Worm (Caenorhabditis elegans) whole organism, young adult: ENCODE results near the gene tag-65.

Experiments used
- F23B12.7 ChIP-seq: sonication (generic microtip); optimal IDR thresholded peaks from 2 replicates; lab custom pipeline; 2017; ENCODE audit warnings: missing genetic modification characterization, mild to moderate bottlenecking, missing compliant biosample characterization, antibody characterized with exemption, moderate library complexity; ENCODE audit not compliant: insufficient read depth
- F33H1.4 ChIP-seq: fragments of 200-800 bp; sonication (Bioruptor generic); IDR thresholded peaks from 2 replicates; pipeline ENCODE4 v1.3.6; 2022; ENCODE audit warnings: missing genetic modification reagents, missing genetic modification characterization, missing compliant biosample characterization
- ama-1 ChIP-seq, 3 experiments: fragments of 150-350 bp in 1 of 3; sonication (generic microtip) in 2 of 3; optimal IDR thresholded peaks; 2 replicates each; lab custom pipeline; 2014 to 2018; ENCODE audit warnings: missing biosample characterization in 2 of 3, missing genetic modification characterization in 2 of 3, missing genetic modification reagents in 2 of 3
- attf-6 ChIP-seq: fragments of 200-800 bp; sonication (Bioruptor generic); IDR thresholded peaks from 2 replicates; pipeline ENCODE4 v1.3.6; 2022; ENCODE audit warnings: missing genetic modification reagents, missing genetic modification characterization, missing compliant biosample characterization
- cebp-2 ChIP-seq: fragments of 200-800 bp; sonication (Bioruptor generic); IDR thresholded peaks from 2 replicates; pipeline ENCODE4 v1.3.6; 2022; ENCODE audit warnings: missing genetic modification characterization, missing compliant biosample characterization
- ceh-27 ChIP-seq: fragments of 200-800 bp; sonication (Bioruptor generic); optimal IDR thresholded peaks from 2 replicates; lab custom pipeline; 2018; ENCODE audit warnings: mild to moderate bottlenecking, missing genetic modification characterization, moderate library complexity, missing compliant biosample characterization
- hsf-1 ChIP-seq: fragments of 200-800 bp; sonication (Bioruptor generic); IDR thresholded peaks from 2 replicates; pipeline ENCODE4 v1.3.6; 2022; ENCODE audit warnings: missing genetic modification reagents, missing genetic modification characterization, missing compliant biosample characterization
- lin-26 ChIP-seq: fragments of 200-800 bp; sonication (Bioruptor generic); IDR thresholded peaks from 2 replicates; pipeline ENCODE4 v1.3.6; 2022; ENCODE audit warnings: missing genetic modification reagents, missing genetic modification characterization, missing compliant biosample characterization
- lin-40 ChIP-seq: sonication (generic microtip); optimal IDR thresholded peaks from 2 replicates; lab custom pipeline; 2016; ENCODE audit warnings: missing genetic modification characterization, mild to moderate bottlenecking, missing compliant biosample characterization, missing genotype, missing genetic modification reagents
- lsy-27 ChIP-seq: sonication (generic microtip); optimal IDR thresholded peaks from 2 replicates; lab custom pipeline; 2017; ENCODE audit warnings: missing genetic modification characterization, mild to moderate bottlenecking, missing compliant biosample characterization, antibody characterized with exemption, missing genotype, borderline replicate concordance; ENCODE audit not compliant: insufficient read depth
- somi-1 ChIP-seq: fragments of 200-800 bp; sonication (Bioruptor generic); optimal IDR thresholded peaks from 2 replicates; lab custom pipeline; 2018; ENCODE audit warnings: mild to moderate bottlenecking, missing genetic modification characterization, missing compliant biosample characterization

- TF ChIP-seq F33H1.4 (GFP tag; lab: Robert Waterston, UW) (no peak), attf-6 (no peak), lin-40 (tag; lab: Kevin White, UChicago) (no peak), ceh-27 (GFP tag; lab: Kevin White, UChicago) (no peak), F23B12.7 (tag; lab: Kevin White, UChicago) (no peak), lin-26 (GFP tag; lab: Robert Waterston, UW) (no peak), ama-1 (optimal IDR thresholded peaks at IDR 0.05; lab: Kevin White, UChicago) (no peak), ama-1 (GFP tag; optimal IDR thresholded peaks at IDR 0.05; lab: Kevin White, UChicago) (no peak), lsy-27 (no peak), somi-1 (GFP tag; lab: Kevin White, UChicago) (no peak), cebp-2 (GFP tag; lab: Robert Waterston, UW) (no peak), hsf-1 (GFP tag; lab: Robert Waterston, UW) (no peak)
Observed at ce11 chrV:13636411-13636810, 42.0 kb downstream of the tag-65 start.
